Fruit fly (Drosophila melanogaster) whole organism: ENCODE measurements around the gene MESR6.

Source experiments
- CG8478 ChIP-seq: fragments of >200 bp; optimal IDR thresholded peaks from 2 replicates; lab custom pipeline; 2018; ENCODE audit warnings: inconsistent platforms
- Dll ChIP-seq: fragments of >200 bp; optimal IDR thresholded peaks from 2 replicates; lab custom pipeline; 2017
- EcR ChIP-seq, 2 experiments: fragments of >200 bp; optimal IDR thresholded peaks; 2 replicates each; lab custom pipeline; 2017; ENCODE audit warnings: missing biosample characterization in 2 of 2, missing genetic modification characterization in 2 of 2, missing genetic modification reagents in 2 of 2
- pan ChIP-seq: fragments of >200 bp; optimal IDR thresholded peaks from 2 replicates; lab custom pipeline; 2017
- psq ChIP-seq: fragments of >200 bp; optimal IDR thresholded peaks from 2 replicates; lab custom pipeline; 2017
- usp ChIP-seq: fragments of >200 bp; optimal IDR thresholded peaks from 2 replicates; lab custom pipeline; 2017; ENCODE audit warnings: missing biosample characterization, missing genetic modification characterization, mixed read lengths

The MESR6 gene

DNA sequence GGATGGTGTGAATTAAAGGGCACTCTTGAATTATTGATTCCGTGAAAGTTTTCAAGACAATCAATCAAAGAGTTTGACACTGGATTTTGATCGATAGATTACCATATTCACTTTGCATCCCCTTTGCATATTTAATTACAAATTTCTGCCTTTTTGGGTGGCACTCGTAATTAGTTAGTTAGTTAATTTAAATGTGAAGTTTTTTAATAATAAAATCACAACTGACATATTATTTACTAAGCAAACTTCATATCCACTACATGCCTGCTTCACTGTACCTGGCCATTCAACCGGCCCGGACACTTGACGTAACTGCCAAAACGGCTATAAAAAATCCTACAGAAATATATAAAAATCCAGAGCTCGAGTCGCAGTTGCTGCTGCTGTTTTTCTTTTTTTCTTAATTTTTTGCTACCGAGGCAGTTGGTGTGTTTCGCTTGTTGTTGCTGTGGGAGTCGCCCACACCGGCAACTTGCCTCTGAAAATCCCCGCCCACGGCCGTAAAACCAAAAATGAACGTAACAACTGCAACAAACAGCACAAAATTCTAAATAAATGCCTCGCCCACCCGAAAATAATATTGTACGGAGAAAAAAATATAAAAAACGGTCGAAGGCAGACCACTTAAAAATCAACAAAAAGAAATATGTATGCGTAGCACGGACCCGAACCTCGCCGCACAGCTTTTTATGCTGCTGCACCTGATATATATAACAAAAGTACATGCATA, 17.6 kb upstream of the MESR6 start:
- no peak for TF ChIP-seq CG8478 (lab: Kevin White, UChicago)
- no peak for TF ChIP-seq pan
- TF ChIP-seq psq, result no peak
- TF ChIP-seq usp (GFP tag; lab: Kevin White, UChicago), result no peak
- no peak for TF ChIP-seq Dll (lab: Kevin White, UChicago)
- TF ChIP-seq EcR (GFP tag; optimal IDR thresholded peaks at IDR 0.05; lab: Kevin White, UChicago), result no peak

DNA sequence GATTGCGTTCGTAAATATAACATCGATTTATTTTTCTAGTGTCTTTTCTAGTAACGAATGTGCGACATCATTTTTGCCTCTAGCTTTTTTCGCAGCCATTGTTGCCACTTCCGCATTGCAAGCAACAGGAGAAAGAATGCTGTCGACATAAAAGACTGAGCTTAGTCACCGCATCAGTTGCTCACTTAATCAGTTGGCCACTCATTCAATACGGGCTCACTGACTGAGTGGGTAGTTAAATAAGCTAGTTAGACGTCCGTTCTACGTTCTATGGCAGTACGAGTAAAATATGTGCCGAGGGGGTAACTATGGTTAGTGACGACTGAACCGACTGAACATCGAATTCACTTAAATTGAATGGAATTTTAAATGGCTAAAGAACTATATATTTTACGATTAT, 16.5 kb upstream of the MESR6 start:
- TF ChIP-seq Dll (lab: Kevin White, UChicago) (no peak), EcR (GFP tag; optimal IDR thresholded peaks at IDR 0.05; lab: Kevin White, UChicago) (no peak), usp (GFP tag; lab: Kevin White, UChicago) (no peak), psq (no peak), CG8478 (lab: Kevin White, UChicago) (no peak), pan (no peak)

DNA sequence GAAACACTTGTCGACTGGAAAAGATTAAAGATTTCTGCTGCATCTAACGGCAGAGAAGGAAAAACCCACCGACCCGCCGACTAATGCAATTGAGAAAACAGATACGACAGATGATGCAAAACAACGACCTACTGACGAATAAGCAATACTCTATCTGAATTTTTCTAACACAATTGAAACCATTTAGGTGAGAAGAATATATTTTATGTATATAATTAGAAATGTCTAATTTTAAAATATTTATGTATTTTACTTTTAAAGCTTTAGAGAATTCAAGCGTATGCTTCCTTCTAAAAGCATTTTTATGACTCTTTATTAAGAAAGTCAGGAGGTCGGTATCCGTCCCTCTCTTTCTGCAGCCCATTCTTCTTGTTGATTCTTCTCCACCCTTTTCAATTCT, 14.0 kb upstream of the MESR6 start:
- TF ChIP-seq pan (no peak), CG8478 (lab: Kevin White, UChicago) (no peak), Dll (lab: Kevin White, UChicago) (no peak), EcR (GFP tag; optimal IDR thresholded peaks at IDR 0.05; lab: Kevin White, UChicago) (no peak), usp (GFP tag; lab: Kevin White, UChicago) (no peak), psq (no peak)

dm6 chr3L:19079067-19079466, 13.4 kb upstream of the MESR6 start:
- TF ChIP-seq psq, result no peak
- TF ChIP-seq pan, result no peak
- no peak for TF ChIP-seq Dll (lab: Kevin White, UChicago)
- no peak for TF ChIP-seq CG8478 (lab: Kevin White, UChicago)
- no peak for TF ChIP-seq usp (GFP tag; lab: Kevin White, UChicago)
- TF ChIP-seq EcR (GFP tag; optimal IDR thresholded peaks at IDR 0.05; lab: Kevin White, UChicago), result no peak

DNA sequence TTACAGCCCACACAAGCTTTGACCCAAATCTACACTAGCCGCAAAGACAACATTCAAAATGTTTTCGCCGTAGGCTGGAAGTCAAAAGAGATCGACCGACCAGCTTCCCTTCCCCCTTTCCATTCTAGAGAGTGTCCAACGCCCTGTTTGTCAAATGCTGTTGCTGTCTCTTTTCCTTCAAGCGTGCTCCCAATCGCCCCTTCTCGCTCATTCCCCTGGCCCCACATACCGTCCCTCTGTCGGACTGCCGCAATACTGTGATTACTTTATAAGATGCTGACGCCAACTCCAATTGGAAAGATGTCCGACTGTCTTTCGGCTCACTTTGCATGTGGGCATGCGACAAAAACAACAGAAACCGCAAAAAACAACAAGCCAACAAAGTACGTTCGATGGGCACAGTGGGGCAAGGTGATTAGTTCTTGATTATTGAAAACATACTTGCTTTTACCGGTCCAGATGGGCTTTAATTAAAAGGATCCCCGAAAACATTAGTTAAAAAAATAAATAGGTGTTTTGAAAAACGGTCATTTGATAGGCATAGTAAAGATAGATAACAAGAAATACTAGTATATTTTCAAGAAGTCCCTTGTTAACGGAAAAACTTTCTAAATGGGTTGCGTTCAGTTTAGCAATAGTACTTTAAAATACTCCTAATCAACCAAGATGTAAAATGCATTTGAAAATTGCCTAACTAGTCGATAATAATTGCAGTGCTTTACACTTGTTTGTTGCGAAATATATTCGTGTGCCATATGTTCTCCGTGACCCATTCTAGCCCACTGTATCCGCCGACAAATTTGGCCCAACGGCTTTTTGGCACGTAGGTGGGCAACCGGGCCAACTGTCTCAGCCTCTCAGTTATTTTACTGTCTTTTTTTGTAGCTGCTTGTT, 12.4 kb upstream of the MESR6 start:
- TF ChIP-seq CG8478 (lab: Kevin White, UChicago) (no peak), Dll (lab: Kevin White, UChicago) (no peak)

DNA sequence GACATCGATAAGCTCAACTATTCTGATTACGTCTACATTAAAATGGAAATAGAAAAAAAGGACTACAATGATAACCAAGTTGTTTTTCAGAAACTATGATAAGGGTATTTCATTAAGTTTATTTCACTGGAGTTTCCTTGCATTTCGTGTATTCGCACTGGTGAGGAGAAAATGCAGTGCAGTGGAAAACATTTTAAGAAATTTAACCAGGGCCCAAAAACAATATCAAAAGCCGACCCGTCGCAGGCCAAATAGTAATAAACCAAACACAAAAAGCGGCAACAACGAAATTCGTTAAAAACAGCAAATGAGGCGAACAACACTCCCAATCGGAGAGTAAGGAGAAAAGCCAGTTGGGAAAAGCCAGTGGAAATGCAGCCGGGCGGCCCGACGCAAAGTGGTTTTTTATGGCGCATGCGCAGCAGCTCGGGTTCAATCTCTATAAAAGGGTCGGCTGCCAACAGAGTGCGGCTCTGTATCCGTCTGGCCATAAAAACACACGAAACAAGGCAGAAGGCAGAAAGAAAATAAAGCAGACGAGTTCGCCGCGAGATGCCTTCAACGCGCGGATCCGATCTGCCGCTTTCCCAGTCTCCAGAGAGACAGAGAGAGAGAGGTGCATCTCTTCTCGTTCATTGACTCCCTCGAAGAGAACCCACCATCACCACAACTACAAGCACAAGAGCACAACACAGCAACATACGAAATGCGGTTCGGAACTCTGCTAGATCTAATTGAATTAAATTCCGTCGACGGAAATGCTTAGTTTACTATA, 11.4 kb upstream of the MESR6 start:
- peak; percentile 61 to 91 for TF ChIP-seq EcR (GFP tag; optimal IDR thresholded peaks at IDR 0.05; lab: Kevin White, UChicago)
- no peak for TF ChIP-seq usp (GFP tag; lab: Kevin White, UChicago)

DNA sequence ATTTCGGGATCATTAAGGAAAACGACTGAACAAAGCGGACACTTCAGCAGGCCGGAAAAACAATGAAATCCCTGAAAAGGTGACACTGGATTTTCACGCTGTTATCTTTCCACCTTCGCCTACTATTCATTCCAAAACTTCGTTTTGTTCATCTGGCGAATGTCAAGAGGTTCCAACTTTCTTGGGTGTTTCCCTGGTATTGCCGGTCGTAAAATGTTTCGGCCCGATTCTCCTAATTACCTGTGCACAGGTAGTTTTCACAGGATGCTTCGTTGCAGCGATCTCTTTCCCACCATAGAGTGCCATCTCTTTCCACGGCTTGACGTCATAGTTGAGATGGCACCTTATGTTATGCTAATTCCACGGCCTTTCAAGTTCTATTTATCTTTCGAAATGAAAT, 9.3 kb upstream of the MESR6 start:
- TF ChIP-seq CG8478 (lab: Kevin White, UChicago) (no peak), usp (GFP tag; lab: Kevin White, UChicago) (no peak), psq (no peak), EcR (GFP tag; optimal IDR thresholded peaks at IDR 0.05; lab: Kevin White, UChicago) (no peak), pan (no peak), Dll (lab: Kevin White, UChicago) (no peak)

- TF ChIP-seq EcR (GFP tag; optimal IDR thresholded peaks at IDR 0.05; lab: Kevin White, UChicago) (no peak), usp (GFP tag; lab: Kevin White, UChicago) (no peak), pan (no peak), Dll (lab: Kevin White, UChicago) (no peak), psq (no peak), CG8478 (lab: Kevin White, UChicago) (no peak)
Observed at dm6 chr3L:19085688-19086363, 6.6 kb upstream of the MESR6 start.

DNA sequence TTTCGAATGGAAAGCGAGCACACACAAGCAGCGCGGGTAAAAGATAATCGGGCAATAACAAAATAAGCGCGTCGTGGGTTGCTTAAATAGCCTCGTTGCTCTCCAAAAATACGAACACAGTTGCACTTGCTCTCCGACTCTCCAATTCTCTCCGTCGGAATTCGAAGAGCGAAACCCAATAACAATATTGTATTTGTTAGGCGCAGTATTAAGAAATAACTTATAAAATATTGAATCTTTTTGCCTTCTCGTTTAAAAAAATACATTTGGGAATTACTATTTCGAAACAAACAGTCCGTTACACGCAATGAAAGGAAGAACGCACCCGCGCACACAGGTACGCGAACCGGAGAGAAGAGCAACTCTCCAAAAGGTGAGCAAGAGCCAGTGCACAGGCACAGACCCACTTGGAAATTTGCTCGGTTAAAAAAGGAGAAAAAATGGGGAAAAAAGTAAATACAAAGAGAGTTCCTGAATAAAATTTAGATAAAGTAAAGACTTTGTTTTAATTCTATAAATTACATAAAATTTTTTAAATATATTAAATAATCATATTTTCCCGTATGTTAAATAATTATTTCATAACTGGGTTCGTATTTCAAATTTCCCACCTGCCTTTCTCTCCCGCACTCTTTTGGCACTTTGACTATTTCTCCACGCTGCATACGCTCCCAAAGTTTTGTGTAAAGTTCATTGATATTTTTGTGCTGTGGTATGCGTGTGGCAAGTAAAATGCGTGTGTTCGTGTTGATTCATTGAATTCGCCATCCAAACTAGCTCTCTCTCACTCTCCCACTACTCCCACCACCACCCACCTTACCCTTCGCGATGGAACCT, 5.9 kb upstream of the MESR6 start, which contains the start of gene Mkp3:
Gene Mkp3 (minus strand): TSS at position 63 of the 837 bp plus-strand sequence.
- peak; percentile 73 for TF ChIP-seq Dll (lab: Kevin White, UChicago)
- no peak for TF ChIP-seq psq

dm6 chr3L:19087369-19088275, 4.8 kb upstream of the MESR6 start:
- no peak for TF ChIP-seq CG8478 (lab: Kevin White, UChicago)
- TF ChIP-seq psq, result no peak
- no peak for TF ChIP-seq pan
- TF ChIP-seq EcR (GFP tag; optimal IDR thresholded peaks at IDR 0.05; lab: Kevin White, UChicago), result no peak
- TF ChIP-seq usp (GFP tag; lab: Kevin White, UChicago), result no peak
- no peak for TF ChIP-seq Dll (lab: Kevin White, UChicago)
